Fruit fly (Drosophila melanogaster) whole organism, embryonic: ENCODE measurements around the gene CAH1.

Experiments
- Abd-B ChIP-seq: fragments of 200-800 bp; sonication (Bioruptor generic); optimal IDR thresholded peaks from 2 replicates; lab custom pipeline; 2018; ENCODE audit warnings: missing biosample characterization, mild to moderate bottlenecking, missing genetic modification characterization, moderate library complexity
- Asciz ChIP-seq: fragments of 200-800 bp; sonication (Bioruptor generic); optimal IDR thresholded peaks from 2 replicates; lab custom pipeline; 2017; ENCODE audit warnings: missing biosample characterization, mild to moderate bottlenecking, missing genetic modification characterization, missing genetic modification reagents
- Atf6 ChIP-seq: fragments of 200-800 bp; sonication (Bioruptor generic); IDR thresholded peaks from 2 replicates; pipeline ENCODE4 v1.3.6; 2022; ENCODE audit warnings: missing biosample characterization, missing genetic modification characterization
- CG10209 ChIP-seq: fragments of 200-800 bp; sonication (Bioruptor generic); optimal IDR thresholded peaks from 3 replicates; lab custom pipeline; 2017; ENCODE audit warnings: missing biosample characterization, mild to moderate bottlenecking, missing genetic modification characterization, missing genetic modification reagents
- CG10979 ChIP-seq: fragments of 200-800 bp; sonication (Bioruptor generic); optimal IDR thresholded peaks from 2 replicates; lab custom pipeline; 2018; ENCODE audit warnings: missing biosample characterization, mild to moderate bottlenecking, missing genetic modification characterization, moderate library complexity
- CG11093 ChIP-seq: fragments of 200-800 bp; sonication (Bioruptor generic); IDR thresholded peaks from 3 replicates; pipeline ENCODE4 v1.3.6; 2022; ENCODE audit warnings: missing biosample characterization, missing genetic modification characterization
- CG12769 ChIP-seq: fragments of 200-800 bp; sonication (Bioruptor generic); optimal IDR thresholded peaks from 2 replicates; lab custom pipeline; 2019; ENCODE audit warnings: missing biosample characterization, mild to moderate bottlenecking, missing genetic modification characterization, moderate library complexity
- CG13287 ChIP-seq: fragments of 200-800 bp; sonication (Bioruptor generic); IDR thresholded peaks from 2 replicates; pipeline ENCODE4 v1.3.6; 2022; ENCODE audit warnings: missing biosample characterization, missing genetic modification characterization; ENCODE audit not compliant: partially characterized antibody
- CG15073 ChIP-seq: fragments of 200-800 bp; sonication (Bioruptor generic); optimal IDR thresholded peaks from 2 replicates; lab custom pipeline; 2016; ENCODE audit warnings: missing biosample characterization, missing genetic modification characterization
- CG16813 ChIP-seq: fragments of 200-800 bp; sonication (Bioruptor generic); IDR thresholded peaks from 3 replicates; pipeline ENCODE4 v1.3.6; 2022; ENCODE audit warnings: missing biosample characterization, missing genetic modification characterization; ENCODE audit not compliant: partially characterized antibody
- CG2678 ChIP-seq: fragments of 200-800 bp; sonication (Bioruptor generic); optimal IDR thresholded peaks from 3 replicates; lab custom pipeline; 2019; ENCODE audit warnings: missing biosample characterization, mild to moderate bottlenecking, missing genetic modification characterization, moderate library complexity
- CG30020 ChIP-seq: fragments of 200-800 bp; optimal IDR thresholded peaks from 2 replicates; lab custom pipeline; 2019; ENCODE audit warnings: missing biosample characterization, mild to moderate bottlenecking, missing genetic modification characterization, moderate library complexity
- CG31441 ChIP-seq: fragments of 200-800 bp; sonication (Bioruptor generic); IDR thresholded peaks from 2 replicates; pipeline ENCODE4 v1.3.6; 2022; ENCODE audit warnings: missing biosample characterization, missing genetic modification characterization
- CG32532 ChIP-seq: fragments of 200-800 bp; sonication (Bioruptor generic); IDR thresholded peaks from 2 replicates; pipeline ENCODE4 v1.3.6; 2022; ENCODE audit warnings: missing biosample characterization, missing genetic modification characterization
- CG4328 ChIP-seq: fragments of 200-800 bp; sonication (Bioruptor generic); optimal IDR thresholded peaks from 3 replicates; lab custom pipeline; 2017; ENCODE audit warnings: missing biosample characterization, missing genetic modification reagents, missing genetic modification characterization
- CG6689 ChIP-seq: fragments of 200-800 bp; sonication (Bioruptor generic); IDR thresholded peaks from 2 replicates; pipeline ENCODE4 v1.3.6; 2022; ENCODE audit warnings: missing biosample characterization, missing genetic modification characterization
- CG6765 ChIP-seq: fragments of 200-800 bp; sonication (Bioruptor generic); optimal IDR thresholded peaks from 3 replicates; lab custom pipeline; 2017; ENCODE audit warnings: missing biosample characterization, mild to moderate bottlenecking, missing genetic modification characterization
- CG6813 ChIP-seq: fragments of 200-800 bp; sonication (Bioruptor generic); optimal IDR thresholded peaks from 2 replicates; lab custom pipeline; 2017; ENCODE audit warnings: missing biosample characterization, missing genetic modification characterization, mild to moderate bottlenecking, moderate library complexity, missing genetic modification reagents
- CG8089 ChIP-seq: fragments of 200-800 bp; sonication (Bioruptor generic); optimal IDR thresholded peaks from 3 replicates; lab custom pipeline; 2016; ENCODE audit warnings: missing biosample characterization, missing genetic modification characterization
- CG9876 ChIP-seq: fragments of 200-800 bp; sonication (Bioruptor generic); optimal IDR thresholded peaks from 2 replicates; lab custom pipeline; 2016; ENCODE audit warnings: missing biosample characterization, missing genetic modification characterization
- CG9932 ChIP-seq: fragments of 200-800 bp; sonication (Bioruptor generic); IDR thresholded peaks from 2 replicates; pipeline ENCODE4 v1.3.6; 2022; ENCODE audit warnings: missing biosample characterization, missing genetic modification characterization
- CTCF ChIP-seq: fragments of 200-800 bp; sonication (Bioruptor generic); optimal IDR thresholded peaks from 2 replicates; lab custom pipeline; 2017; ENCODE audit warnings: missing biosample characterization, mild to moderate bottlenecking, missing genetic modification characterization, moderate library complexity
- CrebB ChIP-seq: fragments of 200-800 bp; sonication (Bioruptor generic); optimal IDR thresholded peaks from 3 replicates; lab custom pipeline; 2018; ENCODE audit warnings: missing biosample characterization, mild to moderate bottlenecking, missing genetic modification characterization
- Deaf1 ChIP-seq: fragments of 200-800 bp; optimal IDR thresholded peaks from 3 replicates; lab custom pipeline; 2019; ENCODE audit warnings: missing biosample characterization, mild to moderate bottlenecking, missing genetic modification characterization, moderate library complexity
- Dfd ChIP-seq, 2 experiments: fragments of >200 bp; optimal IDR thresholded peaks; 2 replicates each; lab custom pipeline; 2017; ENCODE audit warnings: missing biosample characterization in 2 of 2, missing genetic modification characterization in 2 of 2
- E2f1 ChIP-seq: fragments of 200-800 bp; sonication (Bioruptor generic); IDR thresholded peaks from 2 replicates; pipeline ENCODE4 v1.3.6; 2022; ENCODE audit warnings: missing biosample characterization, missing genetic modification characterization
- ERR ChIP-seq: fragments of 200-800 bp; sonication (Bioruptor generic); optimal IDR thresholded peaks from 2 replicates; lab custom pipeline; 2016; ENCODE audit warnings: missing biosample characterization, missing genetic modification characterization
- Fer3 ChIP-seq: fragments of 200-800 bp; sonication (Bioruptor generic); optimal IDR thresholded peaks from 2 replicates; lab custom pipeline; 2018; ENCODE audit warnings: missing biosample characterization, mild to moderate bottlenecking, missing genetic modification characterization, moderate library complexity
- H15 ChIP-seq: fragments of 200-800 bp; sonication (Bioruptor generic); IDR thresholded peaks from 3 replicates; pipeline ENCODE4 v1.3.6; 2022; ENCODE audit warnings: missing biosample characterization, missing genetic modification characterization
- Lim3 ChIP-seq: fragments of 200-800 bp; sonication (Bioruptor generic); IDR thresholded peaks from 2 replicates; pipeline ENCODE4 v1.3.6; 2022; ENCODE audit warnings: missing biosample characterization, missing genetic modification characterization
- NC2β ChIP-seq: fragments of 200-800 bp; sonication (Bioruptor generic); optimal IDR thresholded peaks from 2 replicates; lab custom pipeline; 2016; ENCODE audit warnings: missing biosample characterization, missing genetic modification characterization
- Pdp1 ChIP-seq, 2 experiments: fragments of 200-800 bp; sonication (Bioruptor generic); optimal IDR thresholded peaks; 3 replicates each; lab custom pipeline; 2016; ENCODE audit warnings: missing biosample characterization in 2 of 2, missing genetic modification characterization in 2 of 2, mild to moderate bottlenecking in 1 of 2, moderate library complexity in 1 of 2
- Rx ChIP-seq: fragments of 200-800 bp; sonication (Bioruptor generic); IDR thresholded peaks from 2 replicates; pipeline ENCODE4 v1.3.6; 2022; ENCODE audit warnings: missing biosample characterization, missing genetic modification characterization
- Six4 ChIP-seq: fragments of 200-800 bp; sonication (Bioruptor generic); optimal IDR thresholded peaks from 2 replicates; lab custom pipeline; 2016; ENCODE audit warnings: missing biosample characterization, missing genetic modification characterization
- croc ChIP-seq: fragments of 200-800 bp; sonication (Bioruptor generic); conservative IDR thresholded peaks from 3 replicates; pipeline ENCODE4 v1.3.6; 2022; ENCODE audit warnings: missing biosample characterization, missing genetic modification characterization
- exex ChIP-seq: fragments of 200-800 bp; sonication (Bioruptor generic); optimal IDR thresholded peaks from 4 replicates; lab custom pipeline; 2018; ENCODE audit warnings: missing biosample characterization, mild to moderate bottlenecking, missing genetic modification characterization, moderate library complexity
- fd102C ChIP-seq: fragments of 200-800 bp; sonication (Bioruptor generic); optimal IDR thresholded peaks from 2 replicates; lab custom pipeline; 2018; ENCODE audit warnings: missing biosample characterization, mild to moderate bottlenecking, missing genetic modification characterization, moderate library complexity
- fru ChIP-seq: fragments of >200 bp; optimal IDR thresholded peaks from 2 replicates; lab custom pipeline; 2017
- fu2 ChIP-seq: fragments of 200-800 bp; sonication (Bioruptor generic); optimal IDR thresholded peaks from 2 replicates; lab custom pipeline; 2016; ENCODE audit warnings: missing biosample characterization, missing genetic modification characterization
- gt ChIP-seq: fragments of 200-800 bp; sonication (Bioruptor generic); IDR thresholded peaks from 2 replicates; pipeline ENCODE4 v1.3.6; 2022; ENCODE audit warnings: missing biosample characterization, missing genetic modification characterization
- h ChIP-seq: fragments of >200 bp; optimal IDR thresholded peaks from 2 replicates; lab custom pipeline; 2017
- lola ChIP-seq, 3 experiments: fragments of >200 bp in 2 of 3; fragments of 200-800 bp in 1 of 3; sonication (Bioruptor generic) in 1 of 3; optimal IDR thresholded peaks; 2 replicates each; lab custom pipeline; 2017 to 2019; ENCODE audit warnings: missing biosample characterization in 3 of 3, missing genetic modification characterization in 3 of 3, mild to moderate bottlenecking in 1 of 3, moderate library complexity in 1 of 3
- nau ChIP-seq: fragments of 200-800 bp; sonication (Bioruptor generic); optimal IDR thresholded peaks from 3 replicates; lab custom pipeline; 2017; ENCODE audit warnings: missing biosample characterization, mild to moderate bottlenecking, missing genetic modification characterization, missing genetic modification reagents
- p53 ChIP-seq: fragments of 200-800 bp; sonication (Bioruptor generic); optimal IDR thresholded peaks from 2 replicates; lab custom pipeline; 2016; ENCODE audit warnings: missing biosample characterization, missing genetic modification characterization
- ranshi ChIP-seq: fragments of 200-800 bp; sonication (Bioruptor generic); IDR thresholded peaks from 2 replicates; pipeline ENCODE4 v1.3.6; 2022; ENCODE audit warnings: missing biosample characterization, missing genetic modification characterization
- shn ChIP-seq: fragments of 200-800 bp; sonication (Bioruptor generic); optimal IDR thresholded peaks from 3 replicates; lab custom pipeline; 2016; ENCODE audit warnings: missing biosample characterization, missing genetic modification characterization
- sima ChIP-seq: fragments of 200-800 bp; sonication (Bioruptor generic); optimal IDR thresholded peaks from 2 replicates; lab custom pipeline; 2016; ENCODE audit warnings: missing biosample characterization, missing genetic modification characterization
- tio ChIP-seq: fragments of 200-800 bp; sonication (Bioruptor generic); optimal IDR thresholded peaks from 2 replicates; lab custom pipeline; 2017; ENCODE audit warnings: missing biosample characterization, missing genetic modification characterization, inconsistent platforms
- toy ChIP-seq: fragments of 200-800 bp; sonication (Bioruptor generic); IDR thresholded peaks from 2 replicates; pipeline ENCODE4 v1.3.6; 2022; ENCODE audit warnings: missing biosample characterization, missing genetic modification characterization
- tup ChIP-seq: fragments of 200-800 bp; sonication (Bioruptor generic); optimal IDR thresholded peaks from 2 replicates; lab custom pipeline; 2016; ENCODE audit warnings: missing biosample characterization, mild to moderate bottlenecking, missing genetic modification characterization, moderate library complexity

Gene CAH1

DNA sequence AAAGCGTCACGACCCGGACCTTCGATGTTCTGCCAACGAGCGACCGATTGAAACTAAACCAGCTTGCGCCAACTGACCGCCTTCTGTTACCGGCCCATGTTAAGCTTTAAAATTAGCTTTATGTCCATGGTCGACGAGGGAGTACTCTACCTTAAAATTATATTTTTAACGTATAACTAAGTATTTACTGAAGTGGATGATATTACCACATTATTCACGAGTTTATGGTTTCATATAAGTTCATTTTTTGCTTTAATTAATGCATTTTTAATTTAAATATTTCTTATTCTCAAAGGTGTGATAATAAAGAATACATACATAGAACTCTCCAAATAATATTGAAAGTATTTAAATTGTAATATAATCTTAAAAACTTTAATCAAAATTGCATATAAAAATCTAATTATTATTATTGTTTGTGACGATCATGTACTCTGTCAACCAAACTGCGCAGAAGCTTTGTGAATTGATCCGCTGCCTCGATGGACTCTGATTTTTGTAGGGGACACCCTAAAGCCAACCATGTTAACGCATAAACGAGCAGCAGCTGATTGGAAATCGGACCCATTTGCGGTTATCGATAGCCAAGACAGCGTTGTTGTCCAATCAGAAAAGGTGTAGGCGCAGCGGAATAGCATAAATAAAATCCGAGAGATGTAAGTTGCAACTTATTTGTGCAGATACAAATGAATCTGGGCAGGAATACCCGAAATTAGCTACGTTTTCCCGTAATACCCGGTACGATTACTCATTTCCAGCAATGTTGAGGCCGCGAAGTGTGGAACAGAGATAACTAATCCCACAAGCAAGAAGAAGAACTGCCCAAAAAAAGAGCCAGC lies 23.1 kb upstream of the CAH1 start, which contains the start of the genes CG9008 and p38b (continued):
- TF ChIP-seq Six4 (peak; percentile 71), CG11093 (GFP tag; lab: Robert Waterston, UW) (0 out of 3 replicates have a peak, but pooled peaks have one; percentile 32), CG16813 (GFP tag; lab: Robert Waterston, UW) (peak; percentile 25; the same call in 1 of the 3 replicates), shn (GFP tag; lab: Kevin White, UChicago) (no peak), CG13287 (GFP tag; lab: Robert Waterston, UW) (peak; percentile 43), CG2678 (tag; lab: Kevin White, UChicago) (peak; percentile 95), CG15073 (GFP tag; lab: Kevin White, UChicago) (no peak), fru (lab: Kevin White, UChicago) (no peak), sima (GFP tag; lab: Kevin White, UChicago) (no peak), CrebB (tag; lab: Kevin White, UChicago) (peak; percentile 30), CG10979 (tag; lab: Kevin White, UChicago) (peak; percentile 83), CG4328 (GFP tag; lab: Kevin White, UChicago) (peak; percentile 81), CG6689 (peak; percentile 67; the same call in 1 of the 2 replicates), h (no peak), E2f1 (GFP tag; lab: Robert Waterston, UW) (peak; percentile 60), toy (GFP tag; lab: Robert Waterston, UW) (0 out of 2 replicates have a peak, but pooled peaks have one; percentile 20), Lim3 (GFP tag; lab: Robert Waterston, UW) (no peak), NC2β (GFP tag; lab: Kevin White, UChicago) (no peak), CG6813 (GFP tag; lab: Kevin White, UChicago) (peak; percentile 41), CG9932 (GFP tag; lab: Robert Waterston, UW) (peak; percentile 82), croc (GFP tag; lab: Robert Waterston, UW) (peak; percentile 44; the same call in 1 of the 3 replicates), Abd-B (peak; percentile 76), fd102C (no peak), H15 (GFP tag; lab: Robert Waterston, UW) (0 out of 3 replicates have a peak, but pooled peaks have one; percentile 49), Asciz (GFP tag; lab: Kevin White, UChicago) (peak; percentile 73), CG8089 (no peak), Deaf1 (tag; lab: Kevin White, UChicago) (peak; percentile 76), CG30020 (tag; lab: Kevin White, UChicago) (peak; percentile 65), fu2 (GFP tag; lab: Kevin White, UChicago) (no peak), nau (GFP tag; lab: Kevin White, UChicago) (no peak), tio (no peak), gt (GFP tag; lab: Robert Waterston, UW) (no peak), CG12769 (tag; lab: Kevin White, UChicago) (no peak), CG6765 (GFP tag; lab: Kevin White, UChicago) (peak; percentile 75), CG31441 (GFP tag; lab: Robert Waterston, UW) (peak; percentile 92), Fer3 (tag; lab: Kevin White, UChicago) (peak; percentile 76), Rx (GFP tag; lab: Robert Waterston, UW) (no peak), ERR (GFP tag; lab: Kevin White, UChicago) (no peak), CTCF (GFP tag; lab: Kevin White, UChicago) (no peak), p53 (GFP tag; lab: Kevin White, UChicago) (no peak), CG32532 (peak; percentile 66), tup (GFP tag; lab: Kevin White, UChicago) (peak; percentile 33), lola (GFP tag; optimal IDR thresholded peaks at IDR 0.05; lab: Kevin White, UChicago) (peak in 1 of 3 experiments; percentile 83), ranshi (GFP tag; lab: Robert Waterston, UW) (no peak; the same call in 1 of the 2 replicates), exex (tag; lab: Kevin White, UChicago) (peak; percentile 40), Atf6 (GFP tag; lab: Robert Waterston, UW) (peak; percentile 66), CG10209 (GFP tag; lab: Kevin White, UChicago) (peak; percentile 88), CG9876 (no peak), Pdp1 (GFP tag; optimal IDR thresholded peaks at IDR 0.05; lab: Kevin White, UChicago) (peak in 1 of 2 experiments; percentile 48), Dfd (GFP tag; optimal IDR thresholded peaks at IDR 0.05; lab: Kevin White, UChicago) (no peak)
